Fruit fly (Drosophila melanogaster) whole organism, embryonic: ENCODE measurements around the gene mop.

Source experiments
- ATbp ChIP-seq: fragments of 200-800 bp; sonication (Bioruptor generic); optimal IDR thresholded peaks from 2 replicates; lab custom pipeline; 2017; ENCODE audit warnings: missing biosample characterization, mild to moderate bottlenecking, missing genetic modification characterization, missing genetic modification reagents
- Atf3 ChIP-seq: fragments of 200-800 bp; sonication (Bioruptor generic); optimal IDR thresholded peaks from 3 replicates; lab custom pipeline; 2016; ENCODE audit warnings: missing biosample characterization, missing genetic modification characterization
- CG12071 ChIP-seq: fragments of 200-800 bp; sonication (Bioruptor generic); optimal IDR thresholded peaks from 3 replicates; lab custom pipeline; 2018; ENCODE audit warnings: missing biosample characterization, mild to moderate bottlenecking, missing genetic modification characterization
- CG12299 ChIP-seq: fragments of 200-800 bp; sonication (Bioruptor generic); optimal IDR thresholded peaks from 2 replicates; lab custom pipeline; 2018; ENCODE audit warnings: missing biosample characterization, mild to moderate bottlenecking, missing genetic modification characterization
- CG13424 ChIP-seq: fragments of 200-800 bp; sonication (Bioruptor generic); optimal IDR thresholded peaks from 2 replicates; lab custom pipeline; 2019; ENCODE audit warnings: missing biosample characterization, mild to moderate bottlenecking, missing genetic modification characterization, moderate library complexity
- CG14860 ChIP-seq: fragments of 200-800 bp; sonication (Bioruptor generic); IDR thresholded peaks from 3 replicates; pipeline ENCODE4 v1.3.6; 2022; ENCODE audit warnings: missing biosample characterization, missing genetic modification characterization; ENCODE audit not compliant: partially characterized antibody
- CG1647 ChIP-seq: fragments of 200-800 bp; sonication (Bioruptor generic); optimal IDR thresholded peaks from 3 replicates; lab custom pipeline; 2016; ENCODE audit warnings: missing biosample characterization, missing genetic modification characterization
- CG17829 ChIP-seq: fragments of 200-800 bp; optimal IDR thresholded peaks from 2 replicates; lab custom pipeline; 2019; ENCODE audit warnings: missing biosample characterization, mild to moderate bottlenecking, missing genetic modification characterization, moderate library complexity
- CG3065 ChIP-seq: fragments of 200-800 bp; sonication (Bioruptor generic); optimal IDR thresholded peaks from 2 replicates; lab custom pipeline; 2016; ENCODE audit warnings: missing biosample characterization, missing genetic modification characterization
- CG32532 ChIP-seq: fragments of 200-800 bp; sonication (Bioruptor generic); IDR thresholded peaks from 2 replicates; pipeline ENCODE4 v1.3.6; 2022; ENCODE audit warnings: missing biosample characterization, missing genetic modification characterization
- CG32767 ChIP-seq: fragments of 200-800 bp; sonication (Bioruptor generic); IDR thresholded peaks from 2 replicates; pipeline ENCODE4 v1.3.6; 2022; ENCODE audit warnings: missing biosample characterization, missing genetic modification characterization
- CG32772 ChIP-seq: fragments of 200-800 bp; sonication (Bioruptor generic); IDR thresholded peaks from 2 replicates; pipeline ENCODE4 v1.3.6; 2022; ENCODE audit warnings: missing biosample characterization, missing genetic modification characterization
- CG4730 ChIP-seq: fragments of 200-800 bp; sonication (Bioruptor generic); IDR thresholded peaks from 2 replicates; pipeline ENCODE4 v1.3.6; 2022; ENCODE audit warnings: missing biosample characterization, missing genetic modification characterization
- CG6813 ChIP-seq: fragments of 200-800 bp; sonication (Bioruptor generic); optimal IDR thresholded peaks from 2 replicates; lab custom pipeline; 2017; ENCODE audit warnings: missing biosample characterization, missing genetic modification characterization, mild to moderate bottlenecking, moderate library complexity, missing genetic modification reagents
- CG8290 ChIP-seq, 3 experiments: fragments of 200-800 bp; sonication (Bioruptor generic); optimal IDR thresholded peaks; 2 replicates each; lab custom pipeline; 2016 to 2019; ENCODE audit warnings: missing biosample characterization in 3 of 3, missing genetic modification characterization in 3 of 3, mild to moderate bottlenecking in 2 of 3, moderate library complexity in 1 of 3
- CG8388 ChIP-seq: fragments of 200-800 bp; sonication (Bioruptor generic); optimal IDR thresholded peaks from 2 replicates; lab custom pipeline; 2019; ENCODE audit warnings: missing biosample characterization, mild to moderate bottlenecking, missing genetic modification characterization, moderate library complexity
- CG8924 ChIP-seq: fragments of 200-800 bp; optimal IDR thresholded peaks from 3 replicates; lab custom pipeline; 2019; ENCODE audit warnings: missing biosample characterization, mild to moderate bottlenecking, missing genetic modification characterization, moderate library complexity
- CrebB ChIP-seq: fragments of 200-800 bp; sonication (Bioruptor generic); optimal IDR thresholded peaks from 3 replicates; lab custom pipeline; 2018; ENCODE audit warnings: missing biosample characterization, mild to moderate bottlenecking, missing genetic modification characterization
- Dfd ChIP-seq, 2 experiments: fragments of >200 bp; optimal IDR thresholded peaks; 2 replicates each; lab custom pipeline; 2017; ENCODE audit warnings: missing biosample characterization in 2 of 2, missing genetic modification characterization in 2 of 2
- Dip3 ChIP-seq: fragments of 200-800 bp; sonication (Bioruptor generic); optimal IDR thresholded peaks from 3 replicates; lab custom pipeline; 2016; ENCODE audit warnings: missing biosample characterization, missing genetic modification characterization
- Doc3 ChIP-seq: fragments of 200-800 bp; sonication (Bioruptor generic); IDR thresholded peaks from 3 replicates; pipeline ENCODE4 v1.3.6; 2022; ENCODE audit warnings: missing biosample characterization, missing genetic modification characterization; ENCODE audit not compliant: partially characterized antibody
- Fer1 ChIP-seq: fragments of 200-800 bp; sonication (Bioruptor generic); optimal IDR thresholded peaks from 2 replicates; lab custom pipeline; 2017; ENCODE audit warnings: missing biosample characterization, mild to moderate bottlenecking, missing genetic modification characterization
- HLH4C ChIP-seq: fragments of 200-800 bp; sonication (Bioruptor generic); IDR thresholded peaks from 3 replicates; pipeline ENCODE4 v1.3.6; 2022; ENCODE audit warnings: missing biosample characterization, missing genetic modification characterization; ENCODE audit not compliant: partially characterized antibody
- Hand ChIP-seq: fragments of 200-800 bp; sonication (Bioruptor generic); optimal IDR thresholded peaks from 2 replicates; lab custom pipeline; 2017; ENCODE audit warnings: mild to moderate bottlenecking, missing biosample characterization, missing genetic modification reagents, missing genetic modification characterization
- Lhr ChIP-seq: fragments of 200-800 bp; sonication (Bioruptor generic); optimal IDR thresholded peaks from 3 replicates; lab custom pipeline; 2017; ENCODE audit warnings: mild to moderate bottlenecking, missing biosample characterization, missing genetic modification reagents, missing genetic modification characterization
- Lim3 ChIP-seq: fragments of 200-800 bp; sonication (Bioruptor generic); IDR thresholded peaks from 2 replicates; pipeline ENCODE4 v1.3.6; 2022; ENCODE audit warnings: missing biosample characterization, missing genetic modification characterization
- MESR4 ChIP-seq: fragments of 200-800 bp; sonication (Bioruptor generic); optimal IDR thresholded peaks from 2 replicates; lab custom pipeline; 2018; ENCODE audit warnings: missing biosample characterization, mild to moderate bottlenecking, missing genetic modification characterization, moderate library complexity
- MTF-1 ChIP-seq: fragments of 200-800 bp; sonication (Bioruptor generic); optimal IDR thresholded peaks from 2 replicates; lab custom pipeline; 2018; ENCODE audit warnings: missing biosample characterization, mild to moderate bottlenecking, missing genetic modification characterization, borderline replicate concordance
- NFAT ChIP-seq: fragments of 200-800 bp; sonication (Bioruptor generic); IDR thresholded peaks from 2 replicates; pipeline ENCODE4 v1.3.6; 2022; ENCODE audit warnings: missing biosample characterization, missing genetic modification characterization
- caup ChIP-seq: fragments of 200-800 bp; sonication (Bioruptor generic); optimal IDR thresholded peaks from 3 replicates; lab custom pipeline; 2017; ENCODE audit warnings: missing biosample characterization, mild to moderate bottlenecking, missing genetic modification characterization, moderate library complexity; ENCODE audit not compliant: severe bottlenecking
- ci ChIP-seq: fragments of 200-800 bp; sonication (Bioruptor generic); IDR thresholded peaks from 3 replicates; pipeline ENCODE4 v1.3.6; 2022; ENCODE audit warnings: missing biosample characterization, missing genetic modification characterization
- dan ChIP-seq: fragments of 200-800 bp; sonication (Bioruptor generic); IDR thresholded peaks from 2 replicates; pipeline ENCODE4 v1.3.6; 2022; ENCODE audit warnings: missing biosample characterization, missing genetic modification characterization
- ems ChIP-seq: fragments of 200-800 bp; sonication (Bioruptor generic); optimal IDR thresholded peaks from 3 replicates; lab custom pipeline; 2016; ENCODE audit warnings: missing biosample characterization, missing genetic modification characterization
- fd64A ChIP-seq: fragments of 200-800 bp; sonication (Bioruptor generic); optimal IDR thresholded peaks from 3 replicates; lab custom pipeline; 2018; ENCODE audit warnings: missing biosample characterization, mild to moderate bottlenecking, missing genetic modification characterization
- gfzf ChIP-seq: fragments of 200-800 bp; sonication (Bioruptor generic); optimal IDR thresholded peaks from 2 replicates; lab custom pipeline; 2016; ENCODE audit warnings: missing biosample characterization, mild to moderate bottlenecking, missing genetic modification characterization, moderate library complexity
- kay ChIP-seq: fragments of 200-800 bp; sonication (Bioruptor generic); optimal IDR thresholded peaks from 2 replicates; lab custom pipeline; 2016; ENCODE audit warnings: missing biosample characterization, missing genetic modification characterization
- lilli ChIP-seq: fragments of 200-800 bp; sonication (Bioruptor generic); optimal IDR thresholded peaks from 3 replicates; lab custom pipeline; 2016; ENCODE audit warnings: missing biosample characterization, missing genetic modification characterization
- luna ChIP-seq: fragments of 200-800 bp; sonication (Bioruptor generic); optimal IDR thresholded peaks from 2 replicates; lab custom pipeline; 2016; ENCODE audit warnings: missing biosample characterization, missing genetic modification characterization
- mam ChIP-seq: fragments of 200-800 bp; sonication (Bioruptor generic); optimal IDR thresholded peaks from 3 replicates; lab custom pipeline; 2016; ENCODE audit warnings: missing biosample characterization, missing genetic modification characterization
- nau ChIP-seq: fragments of 200-800 bp; sonication (Bioruptor generic); optimal IDR thresholded peaks from 3 replicates; lab custom pipeline; 2017; ENCODE audit warnings: missing biosample characterization, mild to moderate bottlenecking, missing genetic modification characterization, missing genetic modification reagents
- nerfin-2 ChIP-seq: fragments of 200-800 bp; sonication (Bioruptor generic); IDR thresholded peaks from 2 replicates; pipeline ENCODE4 v1.3.6; 2022; ENCODE audit warnings: missing biosample characterization, missing genetic modification characterization; ENCODE audit not compliant: partially characterized antibody
- nom ChIP-seq: fragments of 200-800 bp; sonication (Bioruptor generic); optimal IDR thresholded peaks from 2 replicates; lab custom pipeline; 2017; ENCODE audit warnings: missing biosample characterization, missing genetic modification characterization, mild to moderate bottlenecking, moderate library complexity, missing genetic modification reagents
- odd ChIP-seq: fragments of 200-800 bp; sonication (Bioruptor generic); optimal IDR thresholded peaks from 2 replicates; lab custom pipeline; 2017; ENCODE audit warnings: missing biosample characterization, mild to moderate bottlenecking, missing genetic modification characterization
- pnt ChIP-seq: fragments of 200-800 bp; sonication (Bioruptor generic); optimal IDR thresholded peaks from 3 replicates; lab custom pipeline; 2016; ENCODE audit warnings: missing biosample characterization, missing genetic modification characterization
- ranshi ChIP-seq: fragments of 200-800 bp; sonication (Bioruptor generic); IDR thresholded peaks from 2 replicates; pipeline ENCODE4 v1.3.6; 2022; ENCODE audit warnings: missing biosample characterization, missing genetic modification characterization
- schlank ChIP-seq: fragments of 200-800 bp; sonication (Bioruptor generic); optimal IDR thresholded peaks from 2 replicates; lab custom pipeline; 2018; ENCODE audit warnings: missing biosample characterization, mild to moderate bottlenecking, missing genetic modification characterization
- sd ChIP-seq: fragments of 200-800 bp; sonication (Bioruptor generic); optimal IDR thresholded peaks from 3 replicates; lab custom pipeline; 2018; ENCODE audit warnings: missing biosample characterization, mild to moderate bottlenecking, missing genetic modification characterization, moderate library complexity
- sima ChIP-seq: fragments of 200-800 bp; sonication (Bioruptor generic); optimal IDR thresholded peaks from 2 replicates; lab custom pipeline; 2016; ENCODE audit warnings: missing biosample characterization, missing genetic modification characterization
- tx ChIP-seq: fragments of 200-800 bp; sonication (Bioruptor generic); optimal IDR thresholded peaks from 2 replicates; lab custom pipeline; 2016; ENCODE audit warnings: missing biosample characterization, missing genetic modification characterization
- zen ChIP-seq: fragments of 200-800 bp; sonication (Bioruptor generic); optimal IDR thresholded peaks from 3 replicates; lab custom pipeline; 2018; ENCODE audit warnings: missing biosample characterization, mild to moderate bottlenecking, missing genetic modification characterization, moderate library complexity

mop gene

dm6 chr3L:14790127-14790589 is 14.2 kb upstream of the mop start (continued):
- TF ChIP-seq nom (peak; percentile 41), Lim3 (GFP tag; lab: Robert Waterston, UW) (no peak), MTF-1 (GFP tag; lab: Kevin White, UChicago) (peak; percentile 59), Fer1 (GFP tag; lab: Kevin White, UChicago) (peak; percentile 77), CG32532 (GFP tag; lab: Robert Waterston, UW) (peak; percentile 77), luna (peak; percentile 56), CG6813 (GFP tag; lab: Kevin White, UChicago) (no peak), CG3065 (peak; percentile 54), CG12071 (GFP tag; lab: Kevin White, UChicago) (no peak), pnt (GFP tag; lab: Kevin White, UChicago) (peak; percentile 61), CG8290 (GFP tag; optimal IDR thresholded peaks at IDR 0.05; lab: Kevin White, UChicago) (peak; percentile 59), CG8290 (tag; optimal IDR thresholded peaks at IDR 0.05; lab: Kevin White, UChicago) (peak in 1 of 2 experiments; percentile 26), ranshi (GFP tag; lab: Robert Waterston, UW) (peak; percentile 77; the same call in 1 of the 2 replicates), lilli (GFP tag; lab: Kevin White, UChicago) (peak; percentile 91), tx (GFP tag; lab: Kevin White, UChicago) (peak; percentile 90), odd (GFP tag; lab: Kevin White, UChicago) (no peak), gfzf (GFP tag; lab: Kevin White, UChicago) (peak; percentile 24), sd (tag; lab: Kevin White, UChicago) (no peak), CG8388 (GFP tag; lab: Kevin White, UChicago) (peak; percentile 56), dan (no peak), CG12299 (tag; lab: Kevin White, UChicago) (peak; percentile 72), nau (GFP tag; lab: Kevin White, UChicago) (no peak), Doc3 (GFP tag; lab: Robert Waterston, UW) (peak; percentile 82), nerfin-2 (GFP tag; lab: Robert Waterston, UW) (peak; percentile 69), CG1647 (GFP tag; lab: Kevin White, UChicago) (peak; percentile 90), sima (peak; percentile 53), MESR4 (GFP tag; lab: Kevin White, UChicago) (peak; percentile 89), Atf3 (GFP tag; lab: Kevin White, UChicago) (peak; percentile 80), Lhr (GFP tag; lab: Kevin White, UChicago) (no peak), CG8924 (tag; lab: Kevin White, UChicago) (peak; percentile 54), ATbp (GFP tag; lab: Kevin White, UChicago) (peak; percentile 33), CG17829 (tag; lab: Kevin White, UChicago) (peak; percentile 41)

- TF ChIP-seq ems (GFP tag; lab: Kevin White, UChicago) (peak; percentile 27), Hand (no peak), CG14860 (GFP tag; lab: Robert Waterston, UW) (no peak), NFAT (peak; percentile 32; the same call in 1 of the 2 replicates), CrebB (tag; lab: Kevin White, UChicago) (no peak), CG32767 (GFP tag; lab: Robert Waterston, UW) (peak; percentile 13; the same call in 1 of the 2 replicates), Dfd (GFP tag; optimal IDR thresholded peaks at IDR 0.05; lab: Kevin White, UChicago) (no peak), fd64A (GFP tag; lab: Kevin White, UChicago) (no peak), mam (GFP tag; lab: Kevin White, UChicago) (peak; percentile 29), HLH4C (no peak), CG32772 (GFP tag; lab: Robert Waterston, UW) (no peak), kay (GFP tag; lab: Kevin White, UChicago) (no peak), Dip3 (GFP tag; lab: Kevin White, UChicago) (peak; percentile 17), caup (GFP tag; lab: Kevin White, UChicago) (peak; percentile 14), zen (tag; lab: Kevin White, UChicago) (no peak), CG4730 (GFP tag; lab: Robert Waterston, UW) (no peak), ci (GFP tag; lab: Robert Waterston, UW) (peak; percentile 63; the same call in 1 of the 3 replicates), schlank (tag; lab: Kevin White, UChicago) (no peak), CG13424 (tag; lab: Kevin White, UChicago) (no peak)
Measured at dm6 chr3L:14789676-14790075, 13.7 kb upstream of the mop start, which contains the start of gene Helz. Helz (plus strand) TSS chr3L:14789935.
